Worm (Caenorhabditis elegans): ENCODE results near the gene T25B6.6.

ce11 chrX:9025484-9025883, 2.8 kb upstream of the T25B6.6 start:
- TF ChIP-seq gmeb-2 (tag; optimal IDR thresholded peaks at IDR 0.05) (no peak), ama-1 (optimal IDR thresholded peaks at IDR 0.05) (no peak), unc-55 (GFP tag; optimal IDR thresholded peaks at IDR 0.05) (no peak), nhr-232 (tag; optimal IDR thresholded peaks at IDR 0.05) (no peak), sox-2 (GFP tag; IDR thresholded peaks at IDR 0.05) (no peak), ets-4 (tag; optimal IDR thresholded peaks at IDR 0.05) (no peak)

All from whole organism, late embryonic.